Fruit fly (Drosophila melanogaster): Measurements from ENCODE around the gene CG31917.
A peak's percentile ranks its signal among the peaks of the same experiment; 100 is the strongest.

Gene CG31917

dm6 chr2L:4995010-4995836 is 15.4 kb downstream of the CG31917 start (continued):
- TF ChIP-seq CG17385 (GFP tag; optimal IDR thresholded peaks at IDR 0.05): peak; percentile 34
- no peak for TF ChIP-seq E2f1 (GFP tag; IDR thresholded peaks at IDR 0.05)
- no peak for TF ChIP-seq grau (tag; optimal IDR thresholded peaks at IDR 0.05)
- TF ChIP-seq lab (GFP tag; optimal IDR thresholded peaks at IDR 0.05): no peak
- TF ChIP-seq sc (optimal IDR thresholded peaks at IDR 0.05): no peak
- no peak for TF ChIP-seq sc (GFP tag; optimal IDR thresholded peaks at IDR 0.05)
- TF ChIP-seq BEAF-32 (GFP tag; optimal IDR thresholded peaks at IDR 0.05): no peak
- TF ChIP-seq Bteb2 (GFP tag; optimal IDR thresholded peaks at IDR 0.05): no peak
- no peak for TF ChIP-seq peb (GFP tag; IDR thresholded peaks at IDR 0.05)
- 0 out of 4 replicates have a peak, but pooled peaks have one; percentile 28 for TF ChIP-seq chinmo (GFP tag; IDR thresholded peaks at IDR 0.05; ENCODE audit: partially characterized antibody)
- TF ChIP-seq CG11085 (GFP tag; IDR thresholded peaks at IDR 0.05): no peak
- TF ChIP-seq CG8359 (GFP tag; optimal IDR thresholded peaks at IDR 0.05; ENCODE audit: borderline replicate concordance): no peak
- no peak for TF ChIP-seq Blimp-1 (GFP tag; optimal IDR thresholded peaks at IDR 0.05)
- no peak for TF ChIP-seq CG14014 (GFP tag; IDR thresholded peaks at IDR 0.05)
- no peak for TF ChIP-seq tio (GFP tag; optimal IDR thresholded peaks at IDR 0.05)

- peak; percentile 58 for TF ChIP-seq scrt (GFP tag; optimal IDR thresholded peaks at IDR 0.05)
- peak; percentile 60 for TF ChIP-seq onecut (GFP tag; IDR thresholded peaks at IDR 0.05)
- TF ChIP-seq pb (GFP tag; optimal IDR thresholded peaks at IDR 0.05): no peak
- no peak for TF ChIP-seq hkb (optimal IDR thresholded peaks at IDR 0.05)
- TF ChIP-seq hkb (GFP tag; IDR thresholded peaks at IDR 0.05): no peak
- TF ChIP-seq lov (optimal IDR thresholded peaks at IDR 0.05): no peak
- 0 out of 3 replicates have a peak, but pooled peaks have one; percentile 42 for TF ChIP-seq lov (GFP tag; IDR thresholded peaks at IDR 0.05)
- TF ChIP-seq gcm2 (GFP tag; optimal IDR thresholded peaks at IDR 0.05): no peak
- TF ChIP-seq stwl (tag; optimal IDR thresholded peaks at IDR 0.05): no peak
- TF ChIP-seq Med (GFP tag): peak; percentile 78
- TF ChIP-seq hth (optimal IDR thresholded peaks at IDR 0.05): no peak
- TF ChIP-seq pan (optimal IDR thresholded peaks at IDR 0.05): no peak
- no peak for TF ChIP-seq pan (GFP tag; optimal IDR thresholded peaks at IDR 0.05 in 1 of 2, IDR thresholded peaks at IDR 0.05 in 1 of 2)
- TF ChIP-seq CG7963 (GFP tag; IDR thresholded peaks at IDR 0.05; ENCODE audit: partially characterized antibody): no peak
- TF ChIP-seq CG43689 (GFP tag; IDR thresholded peaks at IDR 0.05): no peak
- TF ChIP-seq fd96Cb (tag; optimal IDR thresholded peaks at IDR 0.05): no peak
- peak; percentile 61 for TF ChIP-seq sens (GFP tag)
- TF ChIP-seq hbn (GFP tag; IDR thresholded peaks at IDR 0.05; ENCODE audit: partially characterized antibody): no peak
- TF ChIP-seq CG16863 (GFP tag; optimal IDR thresholded peaks at IDR 0.05): no peak
- no peak for TF ChIP-seq CG3163 (GFP tag; optimal IDR thresholded peaks at IDR 0.05)
- TF ChIP-seq exex (tag; optimal IDR thresholded peaks at IDR 0.05): no peak
- TF ChIP-seq Ets65A (GFP tag): peak; percentile 88
- no peak for TF ChIP-seq ssp (GFP tag; IDR thresholded peaks at IDR 0.05)
These were observed 28.5 kb downstream of the CG31917 start for dm6 chr2L:4982098-4982646.

Measured in whole organism, embryonic.